Fruit fly (Drosophila melanogaster) whole organism, embryonic: ENCODE results near the gene CG17929.

Experiments
- CG11504 ChIP-seq: fragments of 200-800 bp; sonication (Bioruptor generic); optimal IDR thresholded peaks from 3 replicates; lab custom pipeline; 2019; ENCODE audit warnings: missing biosample characterization, mild to moderate bottlenecking, missing genetic modification characterization, moderate library complexity
- CG17912 ChIP-seq: fragments of 200-800 bp; sonication (Bioruptor generic); optimal IDR thresholded peaks from 2 replicates; lab custom pipeline; 2018; ENCODE audit warnings: missing biosample characterization, mild to moderate bottlenecking, missing genetic modification characterization
- CG30431 ChIP-seq: fragments of 200-800 bp; sonication (Bioruptor generic); optimal IDR thresholded peaks from 2 replicates; lab custom pipeline; 2017; ENCODE audit warnings: missing biosample characterization, missing genetic modification characterization
- Dip3 ChIP-seq: fragments of 200-800 bp; sonication (Bioruptor generic); optimal IDR thresholded peaks from 3 replicates; lab custom pipeline; 2016; ENCODE audit warnings: missing biosample characterization, missing genetic modification characterization
- Dll ChIP-seq: fragments of 200-800 bp; sonication (Bioruptor generic); IDR thresholded peaks from 4 replicates; pipeline ENCODE4 v1.3.6; 2022; ENCODE audit warnings: missing biosample characterization, missing genetic modification characterization; ENCODE audit not compliant: partially characterized antibody
- Pdp1 ChIP-seq, 2 experiments: fragments of 200-800 bp; sonication (Bioruptor generic); optimal IDR thresholded peaks; 3 replicates each; lab custom pipeline; 2016; ENCODE audit warnings: missing biosample characterization in 2 of 2, missing genetic modification characterization in 2 of 2, mild to moderate bottlenecking in 1 of 2, moderate library complexity in 1 of 2
- fd64A ChIP-seq: fragments of 200-800 bp; sonication (Bioruptor generic); optimal IDR thresholded peaks from 3 replicates; lab custom pipeline; 2018; ENCODE audit warnings: missing biosample characterization, mild to moderate bottlenecking, missing genetic modification characterization
- lola ChIP-seq, 3 experiments: fragments of >200 bp in 2 of 3; fragments of 200-800 bp in 1 of 3; sonication (Bioruptor generic) in 1 of 3; optimal IDR thresholded peaks; 2 replicates each; lab custom pipeline; 2017 to 2019; ENCODE audit warnings: missing biosample characterization in 3 of 3, missing genetic modification characterization in 3 of 3, mild to moderate bottlenecking in 1 of 3, moderate library complexity in 1 of 3
- luna ChIP-seq: fragments of 200-800 bp; sonication (Bioruptor generic); optimal IDR thresholded peaks from 2 replicates; lab custom pipeline; 2016; ENCODE audit warnings: missing biosample characterization, missing genetic modification characterization
- pita ChIP-seq: fragments of 200-800 bp; sonication (Bioruptor generic); optimal IDR thresholded peaks from 2 replicates; lab custom pipeline; 2017; ENCODE audit warnings: missing biosample characterization, mild to moderate bottlenecking, missing genetic modification characterization

DNA sequence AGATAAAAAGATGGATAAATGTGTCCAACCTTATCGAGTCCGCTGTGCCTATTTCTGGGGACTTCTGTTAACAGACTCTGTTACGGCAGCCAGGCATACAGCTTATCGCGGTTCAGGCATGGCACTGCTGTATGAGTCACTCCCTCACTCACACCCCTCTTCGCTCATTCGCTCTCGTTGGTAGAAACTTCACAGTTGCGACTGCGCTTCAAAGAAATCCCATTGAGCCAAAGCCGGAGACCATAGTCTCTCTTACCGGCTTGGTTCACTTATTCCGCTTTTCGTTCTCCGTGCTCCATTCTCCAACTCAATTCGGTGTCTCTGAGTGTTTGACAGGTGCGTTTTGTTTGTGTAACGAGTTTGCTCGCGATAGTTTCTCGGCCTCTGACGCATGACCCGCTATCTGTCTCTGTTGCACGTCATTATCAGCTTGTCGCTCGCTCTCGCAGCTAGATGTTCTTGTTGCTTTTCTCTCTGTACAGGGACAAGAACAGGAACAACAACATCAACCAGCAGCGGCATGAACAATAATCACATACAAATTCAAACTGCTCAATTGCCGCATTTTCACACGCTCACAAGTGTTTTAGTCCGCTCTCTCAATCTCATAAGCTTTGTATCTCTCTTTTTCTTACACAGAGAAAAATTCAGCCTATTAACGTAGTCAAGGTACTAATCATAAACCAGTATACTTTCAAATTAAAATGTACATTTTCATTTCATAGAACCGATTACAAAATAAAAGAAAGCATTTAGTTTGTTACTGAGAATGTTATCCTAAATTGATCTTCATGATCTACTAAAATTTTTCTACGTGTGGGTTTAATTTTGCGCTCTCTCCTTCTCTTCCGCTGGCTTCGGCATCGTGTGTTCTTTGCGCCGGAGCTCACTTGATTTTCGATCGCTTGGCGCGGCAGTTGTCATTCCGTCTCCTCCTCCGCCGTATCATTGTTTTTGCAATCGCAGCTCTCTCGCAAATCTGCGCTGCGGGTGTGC, 45.0 kb upstream of the CG17929 start:
- TF ChIP-seq lola (GFP tag; optimal IDR thresholded peaks at IDR 0.05; lab: Kevin White, UChicago), result peak in 1 of 3 experiments; percentile 100
- peak; percentile 59; the same call in 3 of the 4 replicates for TF ChIP-seq Dll (GFP tag; lab: Robert Waterston, UW)
- TF ChIP-seq luna (GFP tag; lab: Kevin White, UChicago), result peak; percentile 99
- TF ChIP-seq CG17912 (GFP tag; lab: Kevin White, UChicago), result peak; percentile 91
- peak; percentile 99 for TF ChIP-seq Pdp1 (GFP tag; optimal IDR thresholded peaks at IDR 0.05; lab: Kevin White, UChicago)
- peak; percentile 97 for TF ChIP-seq CG30431 (GFP tag; lab: Kevin White, UChicago)
- TF ChIP-seq fd64A (GFP tag; lab: Kevin White, UChicago), result peak; percentile 96
- peak; percentile 98 for TF ChIP-seq CG11504 (tag; lab: Kevin White, UChicago)
- TF ChIP-seq Dip3 (GFP tag; lab: Kevin White, UChicago), result peak; percentile 98
- TF ChIP-seq pita (GFP tag; lab: Kevin White, UChicago), result no peak
